Fruit fly (Drosophila melanogaster) whole organism, embryonic: Measurements from ENCODE around the gene CG6178.

ENCODE experiments used
- Adf1 ChIP-seq: fragments of 200-800 bp; sonication (Bioruptor generic); IDR thresholded peaks from 2 replicates; pipeline ENCODE4 v1.3.6; 2022; ENCODE audit warnings: missing biosample characterization, missing genetic modification characterization
- Atf-2 ChIP-seq: fragments of 200-800 bp; sonication (Bioruptor generic); optimal IDR thresholded peaks from 2 replicates; lab custom pipeline; 2016; ENCODE audit warnings: missing biosample characterization, missing genetic modification characterization
- BtbVII ChIP-seq: fragments of 200-800 bp; sonication (Bioruptor generic); optimal IDR thresholded peaks from 3 replicates; lab custom pipeline; 2017; ENCODE audit warnings: missing biosample characterization, mild to moderate bottlenecking, missing genetic modification characterization
- Bteb2 ChIP-seq: fragments of 200-800 bp; sonication (Bioruptor generic); optimal IDR thresholded peaks from 2 replicates; lab custom pipeline; 2016; ENCODE audit warnings: missing biosample characterization, missing genetic modification characterization
- CG10274 ChIP-seq: fragments of 200-800 bp; sonication (Bioruptor generic); optimal IDR thresholded peaks from 3 replicates; lab custom pipeline; 2017; ENCODE audit warnings: missing biosample characterization, mild to moderate bottlenecking, missing genetic modification characterization
- CG10979 ChIP-seq: fragments of 200-800 bp; sonication (Bioruptor generic); optimal IDR thresholded peaks from 2 replicates; lab custom pipeline; 2018; ENCODE audit warnings: missing biosample characterization, mild to moderate bottlenecking, missing genetic modification characterization, moderate library complexity
- CG11398 ChIP-seq: fragments of 200-800 bp; sonication (Bioruptor generic); optimal IDR thresholded peaks from 2 replicates; lab custom pipeline; 2016; ENCODE audit warnings: missing biosample characterization, missing genetic modification characterization
- CG11695 ChIP-seq: fragments of 200-800 bp; sonication (Bioruptor generic); IDR thresholded peaks from 3 replicates; pipeline ENCODE4 v1.3.6; 2022; ENCODE audit warnings: missing biosample characterization, missing genetic modification characterization
- CG12299 ChIP-seq: fragments of 200-800 bp; sonication (Bioruptor generic); optimal IDR thresholded peaks from 2 replicates; lab custom pipeline; 2018; ENCODE audit warnings: missing biosample characterization, mild to moderate bottlenecking, missing genetic modification characterization
- CG13424 ChIP-seq: fragments of 200-800 bp; sonication (Bioruptor generic); optimal IDR thresholded peaks from 2 replicates; lab custom pipeline; 2019; ENCODE audit warnings: missing biosample characterization, mild to moderate bottlenecking, missing genetic modification characterization, moderate library complexity
- CG14441 ChIP-seq: fragments of 200-800 bp; sonication (Bioruptor generic); IDR thresholded peaks from 2 replicates; pipeline ENCODE4 v1.3.6; 2022; ENCODE audit warnings: missing biosample characterization, missing genetic modification characterization
- CG18476 ChIP-seq: fragments of 200-800 bp; sonication (Bioruptor generic); optimal IDR thresholded peaks from 2 replicates; lab custom pipeline; 2016; ENCODE audit warnings: missing biosample characterization, mild to moderate bottlenecking, missing genetic modification characterization
- CG32767 ChIP-seq: fragments of 200-800 bp; sonication (Bioruptor generic); IDR thresholded peaks from 2 replicates; pipeline ENCODE4 v1.3.6; 2022; ENCODE audit warnings: missing biosample characterization, missing genetic modification characterization
- CG32772 ChIP-seq: fragments of 200-800 bp; sonication (Bioruptor generic); IDR thresholded peaks from 2 replicates; pipeline ENCODE4 v1.3.6; 2022; ENCODE audit warnings: missing biosample characterization, missing genetic modification characterization
- CG34422 ChIP-seq: fragments of 200-800 bp; sonication (Bioruptor generic); IDR thresholded peaks from 3 replicates; pipeline ENCODE4 v1.3.6; 2022; ENCODE audit warnings: missing biosample characterization, missing genetic modification characterization
- CG3847 ChIP-seq: fragments of 200-800 bp; sonication (Bioruptor generic); IDR thresholded peaks from 2 replicates; pipeline ENCODE4 v1.3.6; 2022; ENCODE audit warnings: missing biosample characterization, missing genetic modification characterization
- CG6765 ChIP-seq: fragments of 200-800 bp; sonication (Bioruptor generic); optimal IDR thresholded peaks from 3 replicates; lab custom pipeline; 2017; ENCODE audit warnings: missing biosample characterization, mild to moderate bottlenecking, missing genetic modification characterization
- CG7963 ChIP-seq: fragments of 200-800 bp; sonication (Bioruptor generic); IDR thresholded peaks from 3 replicates; pipeline ENCODE4 v1.3.6; 2022; ENCODE audit warnings: missing biosample characterization, missing genetic modification characterization; ENCODE audit not compliant: partially characterized antibody
- CG7987 ChIP-seq: fragments of 200-800 bp; sonication (Bioruptor generic); optimal IDR thresholded peaks from 2 replicates; lab custom pipeline; 2018; ENCODE audit warnings: missing biosample characterization, mild to moderate bottlenecking, missing genetic modification characterization, moderate library complexity
- CG8924 ChIP-seq: fragments of 200-800 bp; optimal IDR thresholded peaks from 3 replicates; lab custom pipeline; 2019; ENCODE audit warnings: missing biosample characterization, mild to moderate bottlenecking, missing genetic modification characterization, moderate library complexity
- CG9437 ChIP-seq: fragments of 200-800 bp; sonication (Bioruptor generic); optimal IDR thresholded peaks from 2 replicates; lab custom pipeline; 2018; ENCODE audit warnings: missing biosample characterization, mild to moderate bottlenecking, missing genetic modification characterization
- CG9797 ChIP-seq: fragments of 200-800 bp; sonication (Bioruptor generic); optimal IDR thresholded peaks from 3 replicates; lab custom pipeline; 2018; ENCODE audit warnings: missing biosample characterization, mild to moderate bottlenecking, missing genetic modification characterization
- Dek ChIP-seq: fragments of 200-800 bp; sonication (Bioruptor generic); optimal IDR thresholded peaks from 3 replicates; lab custom pipeline; 2019; ENCODE audit warnings: missing biosample characterization, mild to moderate bottlenecking, missing genetic modification characterization, moderate library complexity
- Ets65A ChIP-seq: fragments of 200-800 bp; sonication (Bioruptor generic); peaks from one replicate; lab custom pipeline; 2016; ENCODE audit warnings: missing biosample characterization, missing genetic modification characterization
- HmgZ ChIP-seq: fragments of 200-800 bp; sonication (Bioruptor generic); optimal IDR thresholded peaks from 2 replicates; lab custom pipeline; 2018; ENCODE audit warnings: missing biosample characterization, mild to moderate bottlenecking, missing genetic modification characterization
- Lim3 ChIP-seq: fragments of 200-800 bp; sonication (Bioruptor generic); IDR thresholded peaks from 2 replicates; pipeline ENCODE4 v1.3.6; 2022; ENCODE audit warnings: missing biosample characterization, missing genetic modification characterization
- Med ChIP-seq: fragments of 200-800 bp; sonication (Bioruptor generic); peaks from one replicate; lab custom pipeline; 2016; ENCODE audit warnings: missing biosample characterization, missing genetic modification characterization, mild to moderate bottlenecking, inconsistent platforms, moderate library complexity
- NFAT ChIP-seq: fragments of 200-800 bp; sonication (Bioruptor generic); IDR thresholded peaks from 2 replicates; pipeline ENCODE4 v1.3.6; 2022; ENCODE audit warnings: missing biosample characterization, missing genetic modification characterization
- Pdp1 ChIP-seq, 2 experiments: fragments of 200-800 bp; sonication (Bioruptor generic); optimal IDR thresholded peaks; 3 replicates each; lab custom pipeline; 2016; ENCODE audit warnings: missing biosample characterization in 2 of 2, missing genetic modification characterization in 2 of 2, mild to moderate bottlenecking in 1 of 2, moderate library complexity in 1 of 2
- Ssrp ChIP-seq: fragments of 200-800 bp; sonication (Bioruptor generic); optimal IDR thresholded peaks from 2 replicates; lab custom pipeline; 2018; ENCODE audit warnings: missing biosample characterization, mild to moderate bottlenecking, missing genetic modification characterization, moderate library complexity
- Trl ChIP-seq, 3 experiments: fragments of >200 bp in 2 of 3; fragments of 200-800 bp in 1 of 3; sonication (Bioruptor generic) in 1 of 3; optimal IDR thresholded peaks; 2 replicates in 1 of 3; 3 replicates in 2 of 3; lab custom pipeline; 2016 to 2017; ENCODE audit warnings: missing biosample characterization in 1 of 3, missing genetic modification characterization in 1 of 3
- abd-A ChIP-seq: fragments of 200-800 bp; sonication (Bioruptor generic); optimal IDR thresholded peaks from 3 replicates; lab custom pipeline; 2019; ENCODE audit warnings: missing biosample characterization, mild to moderate bottlenecking, missing genetic modification characterization, moderate library complexity
- ase ChIP-seq: fragments of 200-800 bp; sonication (Bioruptor generic); IDR thresholded peaks from 3 replicates; pipeline ENCODE4 v1.3.6; 2022; ENCODE audit warnings: missing biosample characterization, missing genetic modification characterization
- cg ChIP-seq: fragments of 200-800 bp; sonication (Bioruptor generic); optimal IDR thresholded peaks from 3 replicates; lab custom pipeline; 2019; ENCODE audit warnings: missing biosample characterization, mild to moderate bottlenecking, missing genetic modification characterization, moderate library complexity
- en ChIP-seq: fragments of 200-800 bp; sonication (Bioruptor generic); optimal IDR thresholded peaks from 2 replicates; lab custom pipeline; 2016; ENCODE audit warnings: missing biosample characterization, missing genetic modification characterization
- esg ChIP-seq: fragments of 200-800 bp; sonication (Bioruptor generic); conservative IDR thresholded peaks from 2 replicates; pipeline ENCODE4 v1.3.6; 2022; ENCODE audit warnings: missing biosample characterization, missing genetic modification characterization
- kay ChIP-seq: fragments of 200-800 bp; sonication (Bioruptor generic); optimal IDR thresholded peaks from 2 replicates; lab custom pipeline; 2016; ENCODE audit warnings: missing biosample characterization, missing genetic modification characterization
- mirr ChIP-seq: fragments of 200-800 bp; sonication (Bioruptor generic); optimal IDR thresholded peaks from 3 replicates; lab custom pipeline; 2018; ENCODE audit warnings: missing biosample characterization, mild to moderate bottlenecking, missing genetic modification characterization
- nerfin-1 ChIP-seq: fragments of 200-800 bp; sonication (Bioruptor generic); optimal IDR thresholded peaks from 3 replicates; lab custom pipeline; 2019; ENCODE audit warnings: missing biosample characterization, mild to moderate bottlenecking, missing genetic modification characterization, moderate library complexity
- nom ChIP-seq: fragments of 200-800 bp; sonication (Bioruptor generic); optimal IDR thresholded peaks from 2 replicates; lab custom pipeline; 2017; ENCODE audit warnings: missing biosample characterization, missing genetic modification characterization, mild to moderate bottlenecking, moderate library complexity, missing genetic modification reagents
- onecut ChIP-seq: fragments of 200-800 bp; sonication (Bioruptor generic); IDR thresholded peaks from 2 replicates; pipeline ENCODE4 v1.3.6; 2022; ENCODE audit warnings: missing biosample characterization, missing genetic modification characterization
- pho ChIP-seq: fragments of 200-800 bp; sonication (Bioruptor generic); optimal IDR thresholded peaks from 2 replicates; lab custom pipeline; 2016; ENCODE audit warnings: missing biosample characterization, missing genetic modification characterization
- vvl ChIP-seq: fragments of 200-800 bp; sonication (Bioruptor generic); IDR thresholded peaks from 2 replicates; pipeline ENCODE4 v1.3.6; 2022; ENCODE audit warnings: missing biosample characterization, missing genetic modification characterization
- wdn ChIP-seq: fragments of 200-800 bp; sonication (Bioruptor generic); IDR thresholded peaks from 2 replicates; pipeline ENCODE4 v1.3.6; 2022; ENCODE audit warnings: missing biosample characterization, missing genetic modification characterization
- yki ChIP-seq: fragments of >200 bp; optimal IDR thresholded peaks from 3 replicates; lab custom pipeline; 2018
- zen2 ChIP-seq: fragments of 200-800 bp; sonication (Bioruptor generic); IDR thresholded peaks from 3 replicates; pipeline ENCODE4 v1.3.6; 2022; ENCODE audit warnings: missing biosample characterization, missing genetic modification characterization; ENCODE audit not compliant: partially characterized antibody

Gene CG6178

DNA sequence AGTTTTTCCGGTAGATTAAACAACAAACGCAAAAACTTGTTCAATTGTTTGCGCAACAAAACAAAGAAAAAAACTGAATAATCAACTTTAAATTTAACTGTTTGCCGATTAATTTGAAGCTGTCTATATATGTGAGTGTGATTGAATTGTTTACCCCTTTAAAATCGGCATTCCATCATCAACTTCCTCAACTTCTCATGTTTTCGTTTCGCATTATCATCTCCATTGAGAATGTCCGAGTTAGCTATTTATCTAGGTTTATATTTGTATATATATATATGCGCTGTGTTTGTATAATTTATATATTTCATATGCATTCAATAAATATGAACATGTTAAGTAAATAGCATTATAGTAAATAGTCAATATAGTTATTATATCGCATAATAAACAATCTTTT is 49.8 kb upstream of the CG6178 start (continued):
- TF ChIP-seq Dek (tag; lab: Kevin White, UChicago): peak; percentile 7

DNA sequence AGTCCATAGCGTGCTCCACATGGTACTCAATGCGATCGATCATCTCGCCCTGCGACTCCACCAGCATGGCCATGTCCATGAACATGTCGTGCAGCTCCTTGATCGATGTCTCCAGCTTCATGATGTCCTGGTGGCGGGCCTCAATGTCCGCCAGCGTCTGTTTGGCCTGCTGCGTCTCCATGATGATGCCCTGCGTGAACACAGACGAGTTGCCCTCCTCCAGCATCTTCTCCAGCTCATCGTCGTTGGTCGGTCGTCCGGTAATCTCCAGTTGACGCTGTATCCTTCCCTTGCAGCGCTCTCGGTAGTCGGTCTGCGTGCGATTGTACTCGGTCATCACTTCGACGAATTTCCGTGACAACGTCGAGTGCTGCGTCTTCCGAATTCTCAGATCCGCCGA is 48.4 kb upstream of the CG6178 start:
- TF ChIP-seq Med (peak; percentile 56), zen2 (GFP tag; lab: Robert Waterston, UW) (0 out of 3 replicates have a peak, but pooled peaks have one; percentile 5), nerfin-1 (tag; lab: Kevin White, UChicago) (no peak), CG32767 (no peak), mirr (GFP tag; lab: Kevin White, UChicago) (no peak), CG9797 (GFP tag; lab: Kevin White, UChicago) (no peak), Ssrp (tag; lab: Kevin White, UChicago) (no peak), CG13424 (no peak), Ets65A (GFP tag; lab: Kevin White, UChicago) (peak; percentile 84)
- TF ChIP-seq, all 482 proteins: peak for 3

DNA sequence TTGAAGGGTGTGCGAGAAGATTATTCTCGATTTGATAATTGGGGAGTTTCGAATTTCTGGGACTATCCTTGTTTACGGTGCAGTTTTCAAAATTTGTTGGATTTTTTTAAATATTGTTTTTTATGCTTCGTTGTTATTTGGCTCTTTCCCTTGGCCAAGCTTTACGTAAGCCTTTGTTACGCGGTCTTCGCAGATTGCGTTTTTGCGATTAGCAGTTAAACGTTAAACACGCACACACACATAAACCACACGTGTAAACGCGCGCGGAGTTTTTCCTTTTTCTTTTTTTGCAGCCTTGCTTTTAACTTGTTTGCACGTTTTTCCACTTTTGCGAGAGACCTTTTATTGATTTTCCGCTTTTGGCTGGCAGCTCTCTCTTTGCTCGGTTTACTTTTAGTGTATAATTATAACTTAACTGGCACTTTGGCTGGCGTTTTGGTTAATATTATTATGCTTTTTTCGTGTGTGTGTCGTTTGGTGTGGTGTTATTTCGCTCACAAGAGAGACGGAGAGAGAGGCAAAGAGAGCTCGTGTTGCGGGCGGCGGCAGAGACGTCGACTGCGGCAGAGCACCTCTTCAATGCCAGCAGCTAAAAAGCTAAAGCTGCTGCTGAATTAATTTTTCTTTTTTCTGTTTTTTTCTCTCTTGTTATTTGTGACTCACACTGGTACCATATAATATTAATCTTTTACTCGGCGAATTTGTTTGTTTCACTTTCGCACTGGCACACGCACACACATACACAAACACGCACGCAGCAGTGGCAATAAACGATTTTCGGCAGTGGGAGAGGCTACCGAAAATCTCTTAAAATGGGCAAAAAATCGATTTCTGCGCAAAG is 47.5 kb upstream of the CG6178 start:
- no peak for TF ChIP-seq Bteb2 (GFP tag; lab: Kevin White, UChicago)
- no peak for TF ChIP-seq CG3847 (GFP tag; lab: Robert Waterston, UW)
- peak; percentile 77 for TF ChIP-seq nerfin-1 (tag; lab: Kevin White, UChicago)
- TF ChIP-seq Trl (optimal IDR thresholded peaks at IDR 0.05; lab: Kevin White, UChicago): peak; percentile 86 to 95
- no peak for TF ChIP-seq Trl (GFP tag; optimal IDR thresholded peaks at IDR 0.05; lab: Kevin White, UChicago)
- no peak for TF ChIP-seq CG32772 (GFP tag; lab: Robert Waterston, UW)
- TF ChIP-seq yki (lab: Kevin White, UChicago): peak; percentile 2
- TF ChIP-seq HmgZ: no peak
- TF ChIP-seq CG8924 (tag; lab: Kevin White, UChicago): peak; percentile 71
- TF ChIP-seq pho: no peak
- TF ChIP-seq esg (GFP tag; lab: Robert Waterston, UW): no peak
- no peak for TF ChIP-seq CG18476 (GFP tag; lab: Kevin White, UChicago)
- no peak for TF ChIP-seq BtbVII
- no peak for TF ChIP-seq CG34422
- no peak for TF ChIP-seq CG10274 (GFP tag; lab: Kevin White, UChicago)
- TF ChIP-seq onecut (GFP tag; lab: Robert Waterston, UW): peak; percentile 94
- TF ChIP-seq en (GFP tag; lab: Kevin White, UChicago): no peak
- no peak for TF ChIP-seq CG10979 (tag; lab: Kevin White, UChicago)
- TF ChIP-seq CG9437 (GFP tag; lab: Kevin White, UChicago): peak; percentile 75
- TF ChIP-seq wdn: no peak
- no peak for TF ChIP-seq CG7963 (GFP tag; lab: Robert Waterston, UW)
- TF ChIP-seq Med: peak; percentile 20
- TF ChIP-seq nom (GFP tag; lab: Kevin White, UChicago): peak; percentile 26
- TF ChIP-seq cg: peak; percentile 65
- no peak for TF ChIP-seq CG6765 (GFP tag; lab: Kevin White, UChicago)
- no peak for TF ChIP-seq Lim3 (GFP tag; lab: Robert Waterston, UW)
- TF ChIP-seq CG9797 (GFP tag; lab: Kevin White, UChicago): no peak
- TF ChIP-seq Pdp1 (GFP tag; optimal IDR thresholded peaks at IDR 0.05; lab: Kevin White, UChicago): peak in 1 of 2 experiments; percentile 52
- TF ChIP-seq CG11695: no peak
- no peak for TF ChIP-seq CG11398 (GFP tag; lab: Kevin White, UChicago)
- no peak for TF ChIP-seq NFAT (GFP tag; lab: Robert Waterston, UW)
- TF ChIP-seq kay: no peak
- TF ChIP-seq vvl (GFP tag; lab: Robert Waterston, UW): no peak
- TF ChIP-seq ase (GFP tag; lab: Robert Waterston, UW): no peak
- no peak for TF ChIP-seq CG14441 (GFP tag; lab: Robert Waterston, UW)
- no peak for TF ChIP-seq Adf1 (GFP tag; lab: Robert Waterston, UW)
- no peak for TF ChIP-seq CG7987 (GFP tag; lab: Kevin White, UChicago)
- peak; percentile 43 for TF ChIP-seq CG12299 (tag; lab: Kevin White, UChicago)
- TF ChIP-seq Atf-2 (GFP tag; lab: Kevin White, UChicago): no peak
- peak; percentile 73 for TF ChIP-seq abd-A (tag; lab: Kevin White, UChicago)
